Fruit fly (Drosophila melanogaster) whole organism, prepupa: Measurements from ENCODE around the gene CG34376.

ENCODE experiments used
- Blimp-1 ChIP-seq: fragments of 200-800 bp; sonication (Bioruptor generic); optimal IDR thresholded peaks from 3 replicates; lab custom pipeline; 2017; ENCODE audit warnings: missing biosample characterization, missing genetic modification characterization, mild to moderate bottlenecking, moderate library complexity, missing genetic modification reagents
- CG10669 ChIP-seq: fragments of 200-800 bp; sonication (Bioruptor generic); optimal IDR thresholded peaks from 3 replicates; lab custom pipeline; 2018; ENCODE audit warnings: missing biosample characterization, mild to moderate bottlenecking, missing genetic modification characterization, moderate library complexity
- CG11294 ChIP-seq: fragments of 200-800 bp; sonication (Bioruptor generic); IDR thresholded peaks from 2 replicates; pipeline ENCODE4 v1.3.6; 2022; ENCODE audit warnings: missing biosample characterization, missing genetic modification characterization
- CG11762 ChIP-seq: fragments of 200-800 bp; sonication (Bioruptor generic); optimal IDR thresholded peaks from 3 replicates; lab custom pipeline; 2016; ENCODE audit warnings: missing biosample characterization, missing genetic modification characterization; ENCODE audit not compliant: insufficient read depth
- CG11902 ChIP-seq: fragments of 200-800 bp; sonication (Bioruptor generic); optimal IDR thresholded peaks from 3 replicates; lab custom pipeline; 2016; ENCODE audit warnings: missing biosample characterization, missing genetic modification characterization
- CG15336 ChIP-seq: fragments of 200-800 bp; sonication (Bioruptor generic); IDR thresholded peaks from 2 replicates; pipeline ENCODE4 v1.3.6; 2022; ENCODE audit warnings: missing biosample characterization, missing genetic modification characterization
- CG1621 ChIP-seq: fragments of 200-800 bp; sonication (Bioruptor generic); optimal IDR thresholded peaks from 3 replicates; lab custom pipeline; 2018; ENCODE audit warnings: missing biosample characterization, mild to moderate bottlenecking, missing genetic modification characterization
- CG16779 ChIP-seq: fragments of 200-800 bp; sonication (Bioruptor generic); optimal IDR thresholded peaks from 3 replicates; lab custom pipeline; 2017; ENCODE audit warnings: missing biosample characterization, mild to moderate bottlenecking, missing genetic modification characterization
- CG31627 ChIP-seq: fragments of 200-800 bp; sonication (Bioruptor generic); optimal IDR thresholded peaks from 3 replicates; lab custom pipeline; 2016; ENCODE audit warnings: missing biosample characterization, missing genetic modification characterization
- CG3919 ChIP-seq: fragments of 200-800 bp; sonication (Bioruptor generic); optimal IDR thresholded peaks from 3 replicates; lab custom pipeline; 2016; ENCODE audit warnings: missing biosample characterization, missing genetic modification characterization
- CG6163 ChIP-seq: fragments of 200-800 bp; sonication (Bioruptor generic); IDR thresholded peaks from 3 replicates; pipeline ENCODE4 v1.3.6; 2022; ENCODE audit warnings: missing biosample characterization, missing genetic modification characterization
- CG6276 ChIP-seq: fragments of 200-800 bp; sonication (Bioruptor generic); optimal IDR thresholded peaks from 2 replicates; lab custom pipeline; 2017; ENCODE audit warnings: missing biosample characterization, mild to moderate bottlenecking, missing genetic modification characterization
- CG6792 ChIP-seq: fragments of 200-800 bp; sonication (Bioruptor generic); optimal IDR thresholded peaks from 3 replicates; lab custom pipeline; 2016; ENCODE audit warnings: missing biosample characterization, missing genetic modification characterization
- CG6808 ChIP-seq: fragments of 200-800 bp; sonication (Bioruptor generic); optimal IDR thresholded peaks from 3 replicates; lab custom pipeline; 2017; ENCODE audit warnings: missing biosample characterization, missing genetic modification characterization, mild to moderate bottlenecking, moderate library complexity, missing genetic modification reagents
- CG6854 ChIP-seq: fragments of 200-800 bp; sonication (Bioruptor generic); optimal IDR thresholded peaks from 2 replicates; lab custom pipeline; 2017; ENCODE audit warnings: missing biosample characterization, mild to moderate bottlenecking, missing genetic modification characterization
- CG7368 ChIP-seq: fragments of 200-800 bp; sonication (Bioruptor generic); optimal IDR thresholded peaks from 3 replicates; lab custom pipeline; 2016; ENCODE audit warnings: missing biosample characterization, missing genetic modification characterization
- CG8119 ChIP-seq: fragments of 200-800 bp; sonication (Bioruptor generic); IDR thresholded peaks from 3 replicates; pipeline ENCODE4 v1.3.6; 2022; ENCODE audit warnings: missing biosample characterization, missing genetic modification characterization
- CG8319 ChIP-seq: fragments of 200-800 bp; sonication (Bioruptor generic); optimal IDR thresholded peaks from 3 replicates; lab custom pipeline; 2016; ENCODE audit warnings: missing biosample characterization, missing genetic modification characterization
- CG9139 ChIP-seq: fragments of 200-800 bp; sonication (Bioruptor generic); optimal IDR thresholded peaks from 3 replicates; lab custom pipeline; 2017; ENCODE audit warnings: missing biosample characterization, mild to moderate bottlenecking, missing genetic modification characterization
- Eip78C ChIP-seq: fragments of 200-800 bp; sonication (Bioruptor generic); peaks from one replicate; lab custom pipeline; 2016; ENCODE audit warnings: missing biosample characterization, missing genetic modification characterization
- Eip93F ChIP-seq: fragments of 200-800 bp; sonication (Bioruptor generic); optimal IDR thresholded peaks from 2 replicates; lab custom pipeline; 2016; ENCODE audit warnings: missing biosample characterization, mild to moderate bottlenecking, missing genetic modification characterization
- Ets21C ChIP-seq: fragments of 200-800 bp; sonication (Bioruptor generic); optimal IDR thresholded peaks from 3 replicates; lab custom pipeline; 2016; ENCODE audit warnings: missing biosample characterization, missing genetic modification characterization
- Ets96B ChIP-seq: fragments of 200-800 bp; optimal IDR thresholded peaks from 2 replicates; lab custom pipeline; 2019; ENCODE audit warnings: missing biosample characterization, mild to moderate bottlenecking, missing genetic modification characterization, moderate library complexity
- Gug ChIP-seq: fragments of 200-800 bp; sonication (Bioruptor generic); IDR thresholded peaks from 2 replicates; pipeline ENCODE4 v1.3.6; 2022; ENCODE audit warnings: missing biosample characterization, missing genetic modification characterization
- Hr38 ChIP-seq: sonication (Bioruptor generic); optimal IDR thresholded peaks from 2 replicates; lab custom pipeline; 2016; ENCODE audit warnings: missing biosample characterization, missing genetic modification characterization
- Hr4 ChIP-seq: fragments of 200-800 bp; sonication (Bioruptor generic); optimal IDR thresholded peaks from 3 replicates; lab custom pipeline; 2016; ENCODE audit warnings: missing biosample characterization, missing genetic modification characterization
- Met ChIP-seq: fragments of 200-800 bp; sonication (Bioruptor generic); optimal IDR thresholded peaks from 3 replicates; lab custom pipeline; 2016; ENCODE audit warnings: missing biosample characterization, missing genetic modification characterization
- Smox ChIP-seq: fragments of 200-800 bp; sonication (Bioruptor generic); optimal IDR thresholded peaks from 3 replicates; lab custom pipeline; 2016; ENCODE audit warnings: missing biosample characterization, missing genetic modification characterization
- Sox102F ChIP-seq: fragments of 200-800 bp; sonication (Bioruptor generic); optimal IDR thresholded peaks from 2 replicates; lab custom pipeline; 2016; ENCODE audit warnings: missing biosample characterization, mild to moderate bottlenecking, missing genetic modification characterization
- Sox14 ChIP-seq: fragments of 200-800 bp; sonication (Bioruptor generic); optimal IDR thresholded peaks from 3 replicates; lab custom pipeline; 2016; ENCODE audit warnings: missing biosample characterization, missing genetic modification characterization
- Sox15 ChIP-seq: fragments of 200-800 bp; sonication (Bioruptor generic); optimal IDR thresholded peaks from 3 replicates; lab custom pipeline; 2016; ENCODE audit warnings: missing biosample characterization, missing genetic modification characterization
- achi ChIP-seq: fragments of 200-800 bp; sonication (Bioruptor generic); optimal IDR thresholded peaks from 3 replicates; lab custom pipeline; 2016; ENCODE audit warnings: missing biosample characterization, missing genetic modification characterization
- cyc ChIP-seq: fragments of 200-800 bp; sonication (Bioruptor generic); optimal IDR thresholded peaks from 3 replicates; lab custom pipeline; 2016; ENCODE audit warnings: missing biosample characterization, missing genetic modification characterization
- dac ChIP-seq: fragments of 200-800 bp; sonication (Bioruptor generic); optimal IDR thresholded peaks from 2 replicates; lab custom pipeline; 2017; ENCODE audit warnings: missing biosample characterization, mild to moderate bottlenecking, missing genetic modification characterization
- dsx ChIP-seq: fragments of 200-800 bp; optimal IDR thresholded peaks from 3 replicates; lab custom pipeline; 2019; ENCODE audit warnings: missing biosample characterization, mild to moderate bottlenecking, missing genetic modification characterization, moderate library complexity; ENCODE audit not compliant: poor library complexity, severe bottlenecking
- fd59A ChIP-seq: fragments of 200-800 bp; sonication (Bioruptor generic); optimal IDR thresholded peaks from 2 replicates; lab custom pipeline; 2017; ENCODE audit warnings: missing biosample characterization, mild to moderate bottlenecking, missing genetic modification characterization, missing genetic modification reagents
- fd85E ChIP-seq: fragments of 200-800 bp; sonication (Bioruptor generic); optimal IDR thresholded peaks from 3 replicates; lab custom pipeline; 2016; ENCODE audit warnings: missing biosample characterization, missing genetic modification characterization
- salr ChIP-seq, 2 experiments: fragments of 200-800 bp; sonication (Bioruptor generic); optimal IDR thresholded peaks; 3 replicates each; lab custom pipeline; 2016 to 2018; ENCODE audit warnings: missing biosample characterization in 2 of 2, missing genetic modification characterization in 2 of 2, mild to moderate bottlenecking in 1 of 2
- spab ChIP-seq: fragments of 200-800 bp; sonication (Bioruptor generic); optimal IDR thresholded peaks from 2 replicates; lab custom pipeline; 2017; ENCODE audit warnings: missing biosample characterization, mild to moderate bottlenecking, missing genetic modification characterization, missing genetic modification reagents
- ss ChIP-seq, 2 experiments: fragments of 200-800 bp; sonication (Bioruptor generic); optimal IDR thresholded peaks; 2 replicates in 1 of 2; 3 replicates in 1 of 2; lab custom pipeline; 2017 to 2018; ENCODE audit warnings: mild to moderate bottlenecking in 2 of 2, missing biosample characterization in 2 of 2, missing genetic modification characterization in 2 of 2, moderate library complexity in 1 of 2
- svp ChIP-seq: fragments of 200-800 bp; sonication (Bioruptor generic); peaks from one replicate; lab custom pipeline; 2016; ENCODE audit warnings: missing biosample characterization, missing genetic modification characterization
- topi ChIP-seq: fragments of 200-800 bp; sonication (Bioruptor generic); optimal IDR thresholded peaks from 3 replicates; lab custom pipeline; 2016; ENCODE audit warnings: missing biosample characterization, missing genetic modification characterization
- vri ChIP-seq: fragments of 200-800 bp; sonication (Bioruptor generic); optimal IDR thresholded peaks from 3 replicates; lab custom pipeline; 2016; ENCODE audit warnings: missing biosample characterization, mild to moderate bottlenecking, missing genetic modification characterization

Gene CG34376

DNA sequence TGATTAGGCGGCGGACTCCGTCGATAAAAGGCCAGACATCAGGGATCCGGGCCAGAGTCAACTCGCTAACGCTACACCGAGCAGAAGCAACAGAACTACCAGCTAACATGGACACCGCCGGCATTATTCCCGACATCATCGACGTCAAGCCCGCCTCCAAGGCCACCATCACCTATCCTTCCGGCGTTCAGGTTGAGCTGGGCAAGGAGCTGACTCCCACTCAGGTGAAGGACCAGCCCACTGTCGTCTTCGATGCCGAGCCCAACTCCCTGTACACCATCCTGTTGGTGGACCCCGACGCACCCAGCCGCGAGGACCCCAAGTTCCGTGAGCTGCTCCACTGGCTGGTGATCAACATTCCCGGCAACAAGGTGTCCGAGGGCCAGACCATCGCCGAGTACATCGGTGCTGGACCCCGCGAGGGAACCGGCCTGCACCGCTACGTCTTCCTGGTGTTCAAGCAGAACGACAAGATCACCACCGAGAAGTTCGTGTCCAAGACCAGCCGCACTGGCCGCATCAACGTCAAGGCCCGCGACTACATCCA is 18.2 kb downstream of the CG34376 start, which contains the start of gene Pebp1:
Pebp1 (plus strand) TSS at position 51 of the 547 bp plus-strand sequence.
- TF ChIP-seq topi (GFP tag; lab: Kevin White, UChicago) (no peak), Hr4 (no peak), Eip78C (no peak), Sox15 (GFP tag; lab: Kevin White, UChicago) (no peak), Met (GFP tag; lab: Kevin White, UChicago) (no peak), CG15336 (no peak), achi (GFP tag; lab: Kevin White, UChicago) (no peak), Sox14 (no peak)

DNA sequence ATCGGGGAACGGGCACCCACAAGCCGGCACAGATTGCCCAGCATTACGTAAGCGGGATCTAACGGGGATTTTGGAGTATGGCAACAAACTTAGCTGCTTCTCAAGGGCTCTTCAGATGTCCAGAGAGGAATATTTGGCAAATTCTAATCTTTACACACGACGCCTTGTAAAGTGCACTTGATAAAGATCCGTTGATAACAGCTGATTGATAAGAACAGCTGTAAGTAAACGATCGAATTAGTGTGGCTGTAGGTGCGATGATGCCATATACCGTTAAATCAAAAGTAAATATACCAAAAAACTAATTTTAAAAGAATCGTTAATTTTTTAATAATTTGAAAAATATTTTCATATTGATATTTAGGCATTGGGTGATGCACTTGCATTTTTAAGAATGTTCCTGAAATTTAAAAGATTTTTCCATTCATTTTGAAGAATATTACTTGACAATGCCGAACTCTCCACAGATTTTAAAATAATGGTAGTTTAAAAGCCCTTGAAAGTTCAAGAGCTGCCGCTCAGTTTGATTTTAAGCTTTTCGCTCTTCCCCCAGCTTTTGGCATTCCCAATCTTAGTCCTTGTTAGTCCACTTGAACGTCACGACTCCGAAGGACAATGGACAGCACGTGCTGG is 20.2 kb downstream of the CG34376 start, which contains the start of the genes CG5377 and Nrx-1:
CG5377 (minus strand) TSS at position 219 of the 633 bp plus-strand sequence.
Nrx-1 (plus strand) TSS at position 574 of the 633 bp plus-strand sequence.
- peak; percentile 67 for TF ChIP-seq svp (GFP tag; lab: Kevin White, UChicago)
- peak; percentile 43 for TF ChIP-seq vri
- no peak for TF ChIP-seq spab (GFP tag; lab: Kevin White, UChicago)

DNA sequence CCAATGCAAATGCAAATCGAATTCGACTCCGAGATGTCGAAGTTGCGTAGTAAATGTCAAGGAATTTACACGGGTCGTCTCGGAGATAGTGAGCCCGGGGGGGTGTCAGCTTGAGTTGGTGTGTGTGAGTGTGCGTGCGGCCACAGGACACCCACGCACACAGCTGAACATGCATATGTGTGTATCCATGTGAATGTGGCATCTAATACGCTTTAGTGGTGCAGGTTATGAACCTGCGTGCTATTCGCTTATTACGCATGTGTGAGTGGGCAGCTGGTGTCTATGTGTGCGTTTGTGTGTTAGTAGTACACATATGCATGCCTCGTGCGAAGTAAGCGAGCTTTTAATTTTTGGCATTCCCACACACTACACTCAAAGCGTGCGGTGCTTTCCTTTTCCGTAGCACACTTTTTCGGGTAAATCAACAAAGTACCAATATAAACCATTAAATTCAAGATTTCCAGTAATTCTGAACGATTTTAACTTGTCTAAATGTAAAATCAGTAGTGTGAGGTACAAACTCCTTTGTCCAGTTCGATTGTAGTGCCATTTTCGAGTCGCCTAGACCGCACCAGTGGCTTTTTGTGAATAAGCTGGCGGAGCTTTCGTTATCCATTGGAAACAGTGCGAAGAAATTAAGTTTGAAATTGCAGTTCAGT is 21.1 kb downstream of the CG34376 start:
- TF ChIP-seq CG6808 (GFP tag; lab: Kevin White, UChicago) (peak; percentile 57), CG6276 (GFP tag; lab: Kevin White, UChicago) (no peak), Sox15 (GFP tag; lab: Kevin White, UChicago) (peak; percentile 43), Blimp-1 (GFP tag; lab: Kevin White, UChicago) (no peak), CG6163 (GFP tag; lab: Robert Waterston, UW) (peak; percentile 77), svp (GFP tag; lab: Kevin White, UChicago) (peak; percentile 85), CG16779 (tag; lab: Kevin White, UChicago) (peak; percentile 49), fd85E (GFP tag; lab: Kevin White, UChicago) (no peak), Ets21C (GFP tag; lab: Kevin White, UChicago) (peak; percentile 39), Sox14 (peak; percentile 68), ss (GFP tag; optimal IDR thresholded peaks at IDR 0.05; lab: Kevin White, UChicago) (peak in 1 of 2 experiments; percentile 71), Sox102F (GFP tag; lab: Kevin White, UChicago) (peak; percentile 70), cyc (peak; percentile 69), Eip78C (peak; percentile 86), Smox (GFP tag; lab: Kevin White, UChicago) (peak; percentile 61), topi (GFP tag; lab: Kevin White, UChicago) (peak; percentile 65), CG8119 (GFP tag; lab: Robert Waterston, UW) (peak; percentile 79), CG3919 (GFP tag; lab: Kevin White, UChicago) (peak; percentile 67), CG8319 (peak; percentile 12), CG9139 (GFP tag; lab: Kevin White, UChicago) (no peak), CG31627 (GFP tag; lab: Kevin White, UChicago) (peak; percentile 69), dsx (GFP tag; lab: Kevin White, UChicago) (no peak), spab (GFP tag; lab: Kevin White, UChicago) (peak; percentile 58), vri (no peak), Met (GFP tag; lab: Kevin White, UChicago) (peak; percentile 69), Hr4 (peak; percentile 75), Ets96B (peak; percentile 76), CG1621 (tag; lab: Kevin White, UChicago) (no peak), CG7368 (GFP tag; lab: Kevin White, UChicago) (peak; percentile 66), CG10669 (GFP tag; lab: Kevin White, UChicago) (no peak), CG11902 (GFP tag; lab: Kevin White, UChicago) (peak; percentile 33), CG11762 (GFP tag; lab: Kevin White, UChicago) (peak; percentile 31), CG6792 (GFP tag; lab: Kevin White, UChicago) (peak; percentile 66), Hr38 (GFP tag; lab: Kevin White, UChicago) (no peak), CG11294 (GFP tag; lab: Robert Waterston, UW) (peak; percentile 65), CG6854 (GFP tag; lab: Kevin White, UChicago) (no peak), dac (peak; percentile 47), Eip93F (GFP tag; lab: Kevin White, UChicago) (peak; percentile 5), Gug (GFP tag; lab: Robert Waterston, UW) (peak; percentile 60), fd59A (GFP tag; lab: Kevin White, UChicago) (no peak), salr (GFP tag; optimal IDR thresholded peaks at IDR 0.05; lab: Kevin White, UChicago) (peak in 1 of 2 experiments; percentile 59)
